Worm (Caenorhabditis elegans) whole organism, L3 larva: ENCODE data around the gene col-183.

Source experiments
- mdl-1 ChIP-seq: fragments of 150-350 bp; optimal IDR thresholded peaks from 2 replicates; lab custom pipeline; 2014; ENCODE audit warnings: missing biosample characterization, missing genetic modification characterization
- nfya-1 ChIP-seq: sonication (generic microtip); optimal IDR thresholded peaks from 2 replicates; lab custom pipeline; 2017; ENCODE audit warnings: missing genetic modification characterization, mild to moderate bottlenecking, missing compliant biosample characterization, antibody characterized with exemption, moderate library complexity; ENCODE audit not compliant: insufficient read depth
- nhr-11 ChIP-seq: fragments of 150-350 bp; optimal IDR thresholded peaks from 2 replicates; lab custom pipeline; 2014; ENCODE audit warnings: missing biosample characterization, missing genetic modification characterization
- nhr-12 ChIP-seq: fragments of 150-350 bp; optimal IDR thresholded peaks from 2 replicates; lab custom pipeline; 2014; ENCODE audit warnings: missing biosample characterization, missing genetic modification characterization
- nhr-25 ChIP-seq: sonication (generic microtip); optimal IDR thresholded peaks from 2 replicates; lab custom pipeline; 2017; ENCODE audit warnings: missing biosample characterization, missing genetic modification characterization
- skn-1 ChIP-seq: fragments of 150-350 bp; optimal IDR thresholded peaks from 2 replicates; lab custom pipeline; 2014; ENCODE audit warnings: missing biosample characterization, missing genetic modification characterization

DNA sequence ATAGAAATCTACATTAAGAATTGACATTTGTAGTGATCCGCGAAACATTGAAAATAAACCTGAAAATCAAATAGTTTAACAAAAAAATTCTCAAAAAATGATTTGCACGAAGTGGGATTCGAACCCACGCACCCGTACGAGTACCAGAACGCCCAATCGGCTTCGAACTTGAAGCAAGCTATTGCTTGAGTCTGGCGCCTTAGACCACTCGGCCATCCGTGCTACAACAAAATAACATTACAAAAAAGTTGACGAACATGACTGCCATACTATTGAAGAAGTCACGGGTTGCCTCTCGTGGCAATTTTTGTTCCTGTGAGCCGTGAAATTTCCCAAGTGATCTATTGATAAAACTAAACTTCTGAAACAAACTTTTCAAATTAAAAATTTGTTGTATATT is 24.3 kb downstream of the col-183 start:
- TF ChIP-seq skn-1: no peak
- TF ChIP-seq nhr-12: no peak
- no peak for TF ChIP-seq nhr-11 (tag; lab: Kevin White, UChicago)
- TF ChIP-seq nhr-25: no peak
- no peak for TF ChIP-seq nfya-1
- TF ChIP-seq mdl-1 (tag; lab: Kevin White, UChicago): no peak
